Fruit fly (Drosophila melanogaster): ENCODE results near the gene CG7044.

The CG7044 gene

dm6 chr3R:21050875-21051274 is 50.6 kb downstream of the CG7044 start, which contains the start of gene Jhbp15:
Gene Jhbp15, minus strand, starts transcription at chr3R:21050975.
- no peak for TF ChIP-seq CG10366 (GFP tag; IDR thresholded peaks at IDR 0.05)
- no peak for TF ChIP-seq CG18262 (tag; optimal IDR thresholded peaks at IDR 0.05)
- no peak for TF ChIP-seq E2f1 (GFP tag; IDR thresholded peaks at IDR 0.05)
- TF ChIP-seq unc-4 (GFP tag; IDR thresholded peaks at IDR 0.05; ENCODE audit: partially characterized antibody): no peak
- no peak for TF ChIP-seq CG6765 (GFP tag; optimal IDR thresholded peaks at IDR 0.05)

- TF ChIP-seq sim (GFP tag; IDR thresholded peaks at IDR 0.05) (no peak), crc (GFP tag; optimal IDR thresholded peaks at IDR 0.05) (no peak), CG18011 (GFP tag; optimal IDR thresholded peaks at IDR 0.05) (no peak), Atf3 (GFP tag; optimal IDR thresholded peaks at IDR 0.05) (no peak), CG2712 (tag; optimal IDR thresholded peaks at IDR 0.05) (no peak), kni (GFP tag; optimal IDR thresholded peaks at IDR 0.05) (no peak), run (tag; optimal IDR thresholded peaks at IDR 0.05) (no peak), CG1792 (GFP tag; optimal IDR thresholded peaks at IDR 0.05) (no peak), CG34376 (GFP tag; optimal IDR thresholded peaks at IDR 0.05) (no peak), TFAM (GFP tag; optimal IDR thresholded peaks at IDR 0.05) (no peak), CG8478 (optimal IDR thresholded peaks at IDR 0.05) (no peak)
Measured at dm6 chr3R:21048729-21049128, 52.8 kb downstream of the CG7044 start, which contains the start of gene CG7079. Gene CG7079, minus strand, starts transcription at chr3R:21048829.
